Fruit fly (Drosophila melanogaster): ENCODE measurements around the gene P5CDh2.

- TF ChIP-seq CG8301 (tag; optimal IDR thresholded peaks at IDR 0.05) (no peak), CG10348 (GFP tag; IDR thresholded peaks at IDR 0.05) (no peak), CG4496 (GFP tag; IDR thresholded peaks at IDR 0.05) (no peak), Snoo (tag; optimal IDR thresholded peaks at IDR 0.05) (no peak), fd96Ca (GFP tag; IDR thresholded peaks at IDR 0.05) (no peak), CG15710 (tag; optimal IDR thresholded peaks at IDR 0.05) (no peak), CG17806 (tag; optimal IDR thresholded peaks at IDR 0.05) (no peak), CG34367 (tag; optimal IDR thresholded peaks at IDR 0.05) (no peak), Pif1B (GFP tag; optimal IDR thresholded peaks at IDR 0.05) (no peak)
Measured at dm6 chr3R:21884354-21884753, 6.6 kb downstream of the P5CDh2 start, which contains the start of gene fit.
